Fruit fly (Drosophila melanogaster) whole organism, embryonic: Measurements from ENCODE around the gene IntS14.

Experiments used
- CG10209 ChIP-seq: fragments of 200-800 bp; sonication (Bioruptor generic); optimal IDR thresholded peaks from 3 replicates; lab custom pipeline; 2017; ENCODE audit warnings: missing biosample characterization, mild to moderate bottlenecking, missing genetic modification characterization, missing genetic modification reagents
- CG12769 ChIP-seq: fragments of 200-800 bp; sonication (Bioruptor generic); optimal IDR thresholded peaks from 2 replicates; lab custom pipeline; 2019; ENCODE audit warnings: missing biosample characterization, mild to moderate bottlenecking, missing genetic modification characterization, moderate library complexity
- CG14014 ChIP-seq: fragments of 200-800 bp; sonication (Bioruptor generic); IDR thresholded peaks from 2 replicates; pipeline ENCODE4 v1.3.6; 2022; ENCODE audit warnings: missing biosample characterization, missing genetic modification characterization
- CG14965 ChIP-seq: fragments of 200-800 bp; sonication (Bioruptor generic); optimal IDR thresholded peaks from 2 replicates; lab custom pipeline; 2016; ENCODE audit warnings: missing biosample characterization, missing genetic modification characterization, borderline replicate concordance
- CG17359 ChIP-seq: fragments of 200-800 bp; sonication (Bioruptor generic); optimal IDR thresholded peaks from 3 replicates; lab custom pipeline; 2018; ENCODE audit warnings: missing biosample characterization, mild to moderate bottlenecking, missing genetic modification characterization, moderate library complexity
- CG17612 ChIP-seq: fragments of 200-800 bp; sonication (Bioruptor generic); IDR thresholded peaks from 2 replicates; pipeline ENCODE4 v1.3.6; 2022; ENCODE audit warnings: missing biosample characterization, missing genetic modification characterization
- CG3163 ChIP-seq: fragments of 200-800 bp; sonication (Bioruptor generic); optimal IDR thresholded peaks from 3 replicates; lab custom pipeline; 2016; ENCODE audit warnings: missing biosample characterization, missing genetic modification characterization
- CG32772 ChIP-seq: fragments of 200-800 bp; sonication (Bioruptor generic); IDR thresholded peaks from 2 replicates; pipeline ENCODE4 v1.3.6; 2022; ENCODE audit warnings: missing biosample characterization, missing genetic modification characterization
- CG33557 ChIP-seq: fragments of 200-800 bp; sonication (Bioruptor generic); optimal IDR thresholded peaks from 2 replicates; lab custom pipeline; 2019; ENCODE audit warnings: missing biosample characterization, mild to moderate bottlenecking, missing genetic modification characterization, moderate library complexity
- CG3407 ChIP-seq: fragments of 200-800 bp; sonication (Bioruptor generic); optimal IDR thresholded peaks from 2 replicates; lab custom pipeline; 2018; ENCODE audit warnings: missing biosample characterization, mild to moderate bottlenecking, missing genetic modification characterization
- CG42726 ChIP-seq: fragments of 200-800 bp; sonication (Bioruptor generic); IDR thresholded peaks from 2 replicates; pipeline ENCODE4 v1.3.6; 2022; ENCODE audit warnings: missing biosample characterization, missing genetic modification characterization; ENCODE audit not compliant: partially characterized antibody
- CG6272 ChIP-seq: fragments of 200-800 bp; sonication (Bioruptor generic); IDR thresholded peaks from 2 replicates; pipeline ENCODE4 v1.3.6; 2022; ENCODE audit warnings: missing biosample characterization, missing genetic modification characterization
- CG6765 ChIP-seq: fragments of 200-800 bp; sonication (Bioruptor generic); optimal IDR thresholded peaks from 3 replicates; lab custom pipeline; 2017; ENCODE audit warnings: missing biosample characterization, mild to moderate bottlenecking, missing genetic modification characterization
- CG6854 ChIP-seq: fragments of 200-800 bp; sonication (Bioruptor generic); optimal IDR thresholded peaks from 3 replicates; lab custom pipeline; 2017; ENCODE audit warnings: missing biosample characterization, mild to moderate bottlenecking, missing genetic modification characterization
- CG7963 ChIP-seq: fragments of 200-800 bp; sonication (Bioruptor generic); IDR thresholded peaks from 3 replicates; pipeline ENCODE4 v1.3.6; 2022; ENCODE audit warnings: missing biosample characterization, missing genetic modification characterization; ENCODE audit not compliant: partially characterized antibody
- CkIIα-i1 ChIP-seq: fragments of 200-800 bp; sonication (Bioruptor generic); IDR thresholded peaks from 2 replicates; pipeline ENCODE4 v1.3.6; 2022; ENCODE audit warnings: missing biosample characterization, missing genetic modification characterization
- Drgx ChIP-seq: fragments of 200-800 bp; sonication (Bioruptor generic); IDR thresholded peaks from 2 replicates; pipeline ENCODE4 v1.3.6; 2022; ENCODE audit warnings: missing biosample characterization, missing genetic modification characterization
- GATAe ChIP-seq: fragments of 200-800 bp; sonication (Bioruptor generic); conservative IDR thresholded peaks from 2 replicates; pipeline ENCODE4 v1.3.6; 2022; ENCODE audit warnings: missing biosample characterization, missing genetic modification characterization
- Gug ChIP-seq: fragments of 200-800 bp; sonication (Bioruptor generic); IDR thresholded peaks from 4 replicates; pipeline ENCODE4 v1.3.6; 2022; ENCODE audit warnings: missing biosample characterization, missing genetic modification characterization
- Hmr ChIP-seq: fragments of 200-800 bp; sonication (Bioruptor generic); optimal IDR thresholded peaks from 3 replicates; lab custom pipeline; 2017; ENCODE audit warnings: mild to moderate bottlenecking, missing biosample characterization, missing genetic modification reagents, missing genetic modification characterization
- Hr78 ChIP-seq, 2 experiments: fragments of 200-800 bp in 1 of 2; fragments of >200 bp in 1 of 2; sonication (Bioruptor generic) in 1 of 2; optimal IDR thresholded peaks; 2 replicates each; lab custom pipeline; 2017 to 2019; ENCODE audit warnings: missing biosample characterization in 2 of 2, missing genetic modification characterization in 2 of 2, mild to moderate bottlenecking in 1 of 2, moderate library complexity in 1 of 2
- Lpt ChIP-seq: fragments of >200 bp; optimal IDR thresholded peaks from 2 replicates; lab custom pipeline; 2018; ENCODE audit warnings: missing biosample characterization, missing genetic modification characterization
- MESR4 ChIP-seq: fragments of 200-800 bp; sonication (Bioruptor generic); optimal IDR thresholded peaks from 2 replicates; lab custom pipeline; 2018; ENCODE audit warnings: missing biosample characterization, mild to moderate bottlenecking, missing genetic modification characterization, moderate library complexity
- Rfx ChIP-seq: fragments of 200-800 bp; sonication (Bioruptor generic); IDR thresholded peaks from 2 replicates; pipeline ENCODE4 v1.3.6; 2022; ENCODE audit warnings: missing biosample characterization, missing genetic modification characterization
- Side ChIP-seq: fragments of 200-800 bp; sonication (Bioruptor generic); optimal IDR thresholded peaks from 2 replicates; lab custom pipeline; 2016; ENCODE audit warnings: missing biosample characterization, missing genetic modification characterization
- Spps ChIP-seq: fragments of 200-800 bp; sonication (Bioruptor generic); optimal IDR thresholded peaks from 2 replicates; lab custom pipeline; 2018; ENCODE audit warnings: missing biosample characterization, mild to moderate bottlenecking, missing genetic modification characterization
- Vsx1 ChIP-seq: fragments of 200-800 bp; sonication (Bioruptor generic); optimal IDR thresholded peaks from 2 replicates; lab custom pipeline; 2017; ENCODE audit warnings: missing biosample characterization, mild to moderate bottlenecking, missing genetic modification characterization, missing genetic modification reagents
- ara ChIP-seq: fragments of 200-800 bp; sonication (Bioruptor generic); IDR thresholded peaks from 2 replicates; pipeline ENCODE4 v1.3.6; 2022; ENCODE audit warnings: missing biosample characterization, missing genetic modification characterization
- bbx ChIP-seq: fragments of 200-800 bp; sonication (Bioruptor generic); IDR thresholded peaks from 2 replicates; pipeline ENCODE4 v1.3.6; 2022; ENCODE audit warnings: missing biosample characterization, missing genetic modification characterization; ENCODE audit not compliant: partially characterized antibody
- ci ChIP-seq: fragments of 200-800 bp; sonication (Bioruptor generic); IDR thresholded peaks from 3 replicates; pipeline ENCODE4 v1.3.6; 2022; ENCODE audit warnings: missing biosample characterization, missing genetic modification characterization
- en ChIP-seq: fragments of 200-800 bp; sonication (Bioruptor generic); optimal IDR thresholded peaks from 2 replicates; lab custom pipeline; 2016; ENCODE audit warnings: missing biosample characterization, missing genetic modification characterization
- fd64A ChIP-seq: fragments of 200-800 bp; sonication (Bioruptor generic); optimal IDR thresholded peaks from 3 replicates; lab custom pipeline; 2018; ENCODE audit warnings: missing biosample characterization, mild to moderate bottlenecking, missing genetic modification characterization
- gcm2 ChIP-seq: fragments of 200-800 bp; sonication (Bioruptor generic); optimal IDR thresholded peaks from 2 replicates; lab custom pipeline; 2016; ENCODE audit warnings: missing biosample characterization, missing genetic modification characterization
- hkb ChIP-seq, 2 experiments: fragments of 200-800 bp in 1 of 2; fragments of >200 bp in 1 of 2; sonication (Bioruptor generic) in 1 of 2; IDR thresholded peaks in 1 of 2; optimal IDR thresholded peaks in 1 of 2; 2 replicates each; pipeline versions ENCODE4 v1.3.6 to Lab custom; 2017 to 2022; ENCODE audit warnings: missing biosample characterization in 1 of 2, missing genetic modification characterization in 1 of 2
- jigr1 ChIP-seq: fragments of 200-800 bp; sonication (Bioruptor generic); IDR thresholded peaks from 3 replicates; pipeline ENCODE4 v1.3.6; 2022; ENCODE audit warnings: missing biosample characterization, missing genetic modification characterization
- knrl ChIP-seq: fragments of 200-800 bp; sonication (Bioruptor generic); IDR thresholded peaks from 3 replicates; pipeline ENCODE4 v1.3.6; 2022; ENCODE audit warnings: missing biosample characterization, missing genetic modification characterization; ENCODE audit not compliant: partially characterized antibody
- lbe ChIP-seq: fragments of 200-800 bp; sonication (Bioruptor generic); optimal IDR thresholded peaks from 2 replicates; lab custom pipeline; 2016; ENCODE audit warnings: missing biosample characterization, mild to moderate bottlenecking, missing genetic modification characterization
- maf-S ChIP-seq: fragments of 200-800 bp; sonication (Bioruptor generic); optimal IDR thresholded peaks from 2 replicates; lab custom pipeline; 2016; ENCODE audit warnings: missing biosample characterization, missing genetic modification characterization
- nerfin-1 ChIP-seq: fragments of 200-800 bp; sonication (Bioruptor generic); optimal IDR thresholded peaks from 3 replicates; lab custom pipeline; 2019; ENCODE audit warnings: missing biosample characterization, mild to moderate bottlenecking, missing genetic modification characterization, moderate library complexity
- nmo ChIP-seq: fragments of 200-800 bp; sonication (Bioruptor generic); optimal IDR thresholded peaks from 2 replicates; lab custom pipeline; 2018; ENCODE audit warnings: missing biosample characterization, mild to moderate bottlenecking, missing genetic modification characterization, moderate library complexity
- odd ChIP-seq: fragments of 200-800 bp; sonication (Bioruptor generic); optimal IDR thresholded peaks from 2 replicates; lab custom pipeline; 2017; ENCODE audit warnings: missing biosample characterization, mild to moderate bottlenecking, missing genetic modification characterization
- pzg ChIP-seq: fragments of 200-800 bp; sonication (Bioruptor generic); optimal IDR thresholded peaks from 3 replicates; lab custom pipeline; 2018; ENCODE audit warnings: missing biosample characterization, mild to moderate bottlenecking, missing genetic modification characterization, moderate library complexity
- ranshi ChIP-seq: fragments of 200-800 bp; sonication (Bioruptor generic); IDR thresholded peaks from 2 replicates; pipeline ENCODE4 v1.3.6; 2022; ENCODE audit warnings: missing biosample characterization, missing genetic modification characterization
- scrt ChIP-seq: fragments of 200-800 bp; sonication (Bioruptor generic); optimal IDR thresholded peaks from 2 replicates; lab custom pipeline; 2018; ENCODE audit warnings: missing biosample characterization, mild to moderate bottlenecking, missing genetic modification characterization, moderate library complexity
- so ChIP-seq: fragments of 200-800 bp; sonication (Bioruptor generic); IDR thresholded peaks from 3 replicates; pipeline ENCODE4 v1.3.6; 2022; ENCODE audit warnings: missing biosample characterization, missing genetic modification characterization
- sr ChIP-seq: fragments of 200-800 bp; sonication (Bioruptor generic); IDR thresholded peaks from 3 replicates; pipeline ENCODE4 v1.3.6; 2022; ENCODE audit warnings: missing biosample characterization, missing genetic modification characterization
- tgo ChIP-seq: fragments of 200-800 bp; sonication (Bioruptor generic); IDR thresholded peaks from 3 replicates; pipeline ENCODE4 v1.3.6; 2022; ENCODE audit warnings: missing biosample characterization, missing genetic modification characterization
- tin ChIP-seq: fragments of 200-800 bp; sonication (Bioruptor generic); optimal IDR thresholded peaks from 3 replicates; lab custom pipeline; 2016; ENCODE audit warnings: missing biosample characterization, missing genetic modification characterization
- trem ChIP-seq: fragments of 200-800 bp; optimal IDR thresholded peaks from 3 replicates; lab custom pipeline; 2019; ENCODE audit warnings: missing biosample characterization, mild to moderate bottlenecking, missing genetic modification characterization, moderate library complexity

IntS14 gene

DNA sequence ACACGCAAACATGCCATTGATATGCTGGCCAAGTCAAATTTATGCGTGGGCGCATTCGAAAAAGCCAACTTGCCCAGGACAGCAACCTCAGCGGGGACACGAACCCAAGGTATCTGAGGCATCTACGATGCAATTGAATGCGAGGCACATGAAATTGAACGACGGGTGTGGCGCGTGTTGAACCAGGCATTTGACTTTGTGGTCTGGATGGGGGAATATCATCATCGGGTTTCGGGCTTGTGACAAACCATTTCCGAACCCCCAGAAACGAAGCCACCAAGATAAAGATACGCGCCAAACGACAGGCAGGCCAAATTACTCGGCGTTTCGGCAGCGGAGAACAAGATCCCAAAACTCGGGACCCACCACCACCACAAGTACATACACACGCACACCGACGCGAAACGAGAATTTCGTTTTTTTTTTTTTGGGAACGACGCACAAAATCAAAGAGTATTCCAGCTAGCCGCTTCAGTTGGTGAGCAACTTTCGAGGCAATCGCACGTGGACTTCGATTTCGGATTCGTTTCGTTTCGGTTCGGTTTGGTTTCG lies 21.4 kb upstream of the IntS14 start, which contains the start of gene MFS3 (continued):
- TF ChIP-seq sr (GFP tag; lab: Robert Waterston, UW) (peak; percentile 98), knrl (GFP tag; lab: Robert Waterston, UW) (no peak), CG12769 (peak; percentile 89), MESR4 (no peak), CG33557 (GFP tag; lab: Kevin White, UChicago) (no peak), ranshi (no peak), CG6854 (GFP tag; lab: Kevin White, UChicago) (no peak), lbe (GFP tag; lab: Kevin White, UChicago) (no peak), nmo (GFP tag; lab: Kevin White, UChicago) (peak; percentile 7), Lpt (GFP tag; lab: Kevin White, UChicago) (no peak), ara (no peak), scrt (GFP tag; lab: Kevin White, UChicago) (peak; percentile 13), fd64A (no peak), odd (GFP tag; lab: Kevin White, UChicago) (peak; percentile 37), Spps (tag; lab: Kevin White, UChicago) (no peak), trem (tag; lab: Kevin White, UChicago) (no peak), CG17359 (tag; lab: Kevin White, UChicago) (peak; percentile 32), maf-S (GFP tag; lab: Kevin White, UChicago) (no peak), CG32772 (GFP tag; lab: Robert Waterston, UW) (peak; percentile 53; the same call in 1 of the 2 replicates), CG6272 (GFP tag; lab: Robert Waterston, UW) (peak; percentile 6; the same call in 1 of the 2 replicates), Side (no peak), Hr78 (GFP tag; optimal IDR thresholded peaks at IDR 0.05; lab: Kevin White, UChicago) (no peak), pzg (GFP tag; lab: Kevin White, UChicago) (peak; percentile 49), Gug (GFP tag; lab: Robert Waterston, UW) (no peak), CG14014 (no peak), CG3163 (GFP tag; lab: Kevin White, UChicago) (peak; percentile 19), bbx (GFP tag; lab: Robert Waterston, UW) (peak; percentile 38; the same call in 1 of the 2 replicates), en (GFP tag; lab: Kevin White, UChicago) (no peak), tgo (GFP tag; lab: Robert Waterston, UW) (no peak), CG17612 (GFP tag; lab: Robert Waterston, UW) (no peak), Rfx (peak; percentile 26; the same call in 1 of the 2 replicates), CG3407 (GFP tag; lab: Kevin White, UChicago) (no peak), ci (GFP tag; lab: Robert Waterston, UW) (peak; percentile 54; the same call in 2 of the 3 replicates), CG6765 (GFP tag; lab: Kevin White, UChicago) (no peak), jigr1 (no peak), nerfin-1 (tag; lab: Kevin White, UChicago) (no peak), CG7963 (GFP tag; lab: Robert Waterston, UW) (no peak), so (GFP tag; lab: Robert Waterston, UW) (peak; percentile 71; the same call in 2 of the 3 replicates), Drgx (GFP tag; lab: Robert Waterston, UW) (peak; percentile 25; the same call in 1 of the 2 replicates), CkIIα-i1 (no peak), CG10209 (GFP tag; lab: Kevin White, UChicago) (no peak), GATAe (GFP tag; lab: Robert Waterston, UW) (no peak), CG42726 (GFP tag; lab: Robert Waterston, UW) (0 out of 2 replicates have a peak, but pooled peaks have one; percentile 3), gcm2 (GFP tag; lab: Kevin White, UChicago) (no peak), Vsx1 (GFP tag; lab: Kevin White, UChicago) (peak; percentile 8), tin (GFP tag; lab: Kevin White, UChicago) (no peak), Hmr (GFP tag; lab: Kevin White, UChicago) (peak; percentile 74), hkb (optimal IDR thresholded peaks at IDR 0.05; lab: Kevin White, UChicago) (no peak), hkb (GFP tag; IDR thresholded peaks at IDR 0.05; lab: Robert Waterston, UW) (0 out of 2 replicates have a peak, but pooled peaks have one; percentile 10), CG14965 (GFP tag; lab: Kevin White, UChicago) (no peak)
